Worm (Caenorhabditis elegans) whole organism, young adult: ENCODE measurements around the gene C34B4.2.
A peak's percentile ranks its signal among the peaks of the same experiment; 100 is the strongest.

ENCODE experiments used
- B0336.3 ChIP-seq: fragments of 200-800 bp; sonication (Bioruptor generic); IDR thresholded peaks from 2 replicates; pipeline ENCODE4 v1.3.6; 2022; ENCODE audit warnings: missing genetic modification characterization, missing compliant biosample characterization
- C06A6.2 ChIP-seq: fragments of 200-800 bp; sonication (Bioruptor generic); conservative IDR thresholded peaks from 2 replicates; pipeline ENCODE4 v1.3.6; 2022; ENCODE audit warnings: missing genetic modification characterization, missing compliant biosample characterization
- D2030.7 ChIP-seq: fragments of 200-800 bp; sonication (Bioruptor generic); IDR thresholded peaks from 2 replicates; pipeline ENCODE4 v1.3.6; 2022; ENCODE audit warnings: missing genetic modification reagents, missing genetic modification characterization, missing compliant biosample characterization
- F10E7.11 ChIP-seq: sonication (generic microtip); optimal IDR thresholded peaks from 2 replicates; lab custom pipeline; 2017; ENCODE audit warnings: mild to moderate bottlenecking, missing genetic modification characterization, moderate library complexity, missing compliant biosample characterization
- F23B12.7 ChIP-seq: sonication (generic microtip); optimal IDR thresholded peaks from 2 replicates; lab custom pipeline; 2017; ENCODE audit warnings: missing genetic modification characterization, mild to moderate bottlenecking, missing compliant biosample characterization, antibody characterized with exemption, moderate library complexity; ENCODE audit not compliant: insufficient read depth
- F49E8.2 ChIP-seq: sonication (generic microtip); optimal IDR thresholded peaks from 3 replicates; lab custom pipeline; 2017; ENCODE audit warnings: missing genetic modification characterization, mild to moderate bottlenecking, missing compliant biosample characterization, antibody characterized with exemption, moderate library complexity; ENCODE audit not compliant: insufficient read depth
- F57A8.1 ChIP-seq: fragments of 200-800 bp; sonication (Bioruptor generic); optimal IDR thresholded peaks from 2 replicates; lab custom pipeline; 2018; ENCODE audit warnings: mild to moderate bottlenecking, missing genetic modification characterization, moderate library complexity, missing compliant biosample characterization
- K12H6.12 ChIP-seq: fragments of 200-800 bp; sonication (Bioruptor generic); optimal IDR thresholded peaks from 2 replicates; lab custom pipeline; 2018; ENCODE audit warnings: mild to moderate bottlenecking, missing genetic modification characterization, missing compliant biosample characterization
- Y53G8AR.9 ChIP-seq: fragments of 200-800 bp; sonication (Bioruptor generic); conservative IDR thresholded peaks from 2 replicates; pipeline ENCODE4 v1.3.6; 2022; ENCODE audit warnings: missing genetic modification reagents, missing genetic modification characterization, missing compliant biosample characterization
- Y56A3A.18 ChIP-seq: fragments of 200-800 bp; sonication (Bioruptor generic); IDR thresholded peaks from 2 replicates; pipeline ENCODE4 v1.3.6; 2022; ENCODE audit warnings: missing genetic modification reagents, missing genetic modification characterization, missing compliant biosample characterization
- Y79H2A.3 ChIP-seq: fragments of 200-800 bp; sonication (Bioruptor generic); conservative IDR thresholded peaks from 2 replicates; pipeline ENCODE4 v1.3.6; 2022; ENCODE audit warnings: missing genetic modification reagents, missing genetic modification characterization, missing compliant biosample characterization
- ZK185.1 ChIP-seq: sonication (generic microtip); optimal IDR thresholded peaks from 2 replicates; lab custom pipeline; 2016; ENCODE audit warnings: mild to moderate bottlenecking, missing genetic modification characterization, missing compliant biosample characterization; ENCODE audit not compliant: poor library complexity, severe bottlenecking
- aptf-2 ChIP-seq: fragments of 200-800 bp; sonication (Bioruptor generic); conservative IDR thresholded peaks from 2 replicates; pipeline ENCODE4 v1.3.6; 2022; ENCODE audit warnings: missing genetic modification reagents, missing genetic modification characterization, missing compliant biosample characterization
- attf-3 ChIP-seq: fragments of 200-800 bp; sonication (Bioruptor generic); conservative IDR thresholded peaks from 2 replicates; pipeline ENCODE4 v1.3.6; 2022; ENCODE audit warnings: missing genetic modification reagents, missing genetic modification characterization, missing compliant biosample characterization
- attf-5 ChIP-seq: fragments of 200-800 bp; sonication (Bioruptor generic); optimal IDR thresholded peaks from 2 replicates; lab custom pipeline; 2018; ENCODE audit warnings: mild to moderate bottlenecking, missing genetic modification characterization, missing compliant biosample characterization
- cebp-1 ChIP-seq, 2 experiments: fragments of 200-800 bp in 1 of 2; sonication (Bioruptor generic) in 1 of 2; sonication (generic microtip) in 1 of 2; IDR thresholded peaks in 1 of 2; optimal IDR thresholded peaks in 1 of 2; 2 replicates each; pipeline versions ENCODE4 v1.3.6 to Lab custom; 2017 to 2022; ENCODE audit warnings: missing compliant biosample characterization in 2 of 2, missing genetic modification characterization in 2 of 2, mild to moderate bottlenecking in 1 of 2, missing genetic modification reagents in 1 of 2, moderate library complexity in 1 of 2
- cebp-2 ChIP-seq: fragments of 200-800 bp; sonication (Bioruptor generic); IDR thresholded peaks from 2 replicates; pipeline ENCODE4 v1.3.6; 2022; ENCODE audit warnings: missing genetic modification characterization, missing compliant biosample characterization
- ceh-40 ChIP-seq: fragments of 200-800 bp; sonication (Bioruptor generic); IDR thresholded peaks from 2 replicates; pipeline ENCODE4 v1.3.6; 2022; ENCODE audit warnings: missing genetic modification characterization, missing compliant biosample characterization
- chd-7 ChIP-seq: sonication (generic microtip); optimal IDR thresholded peaks from 2 replicates; lab custom pipeline; 2016; ENCODE audit warnings: mild to moderate bottlenecking, missing genetic modification characterization, moderate library complexity, missing compliant biosample characterization
- dox-1 ChIP-seq: fragments of 200-800 bp; sonication (Bioruptor generic); IDR thresholded peaks from 2 replicates; pipeline ENCODE4 v1.3.6; 2022; ENCODE audit warnings: missing genetic modification reagents, missing genetic modification characterization, missing compliant biosample characterization
- dpff-1 ChIP-seq: sonication (generic microtip); optimal IDR thresholded peaks from 2 replicates; lab custom pipeline; 2017; ENCODE audit warnings: mild to moderate bottlenecking, missing genetic modification characterization, missing compliant biosample characterization
- egl-44 ChIP-seq: fragments of 200-800 bp; sonication (Bioruptor generic); IDR thresholded peaks from 2 replicates; pipeline ENCODE4 v1.3.6; 2022; ENCODE audit warnings: missing genetic modification reagents, missing genetic modification characterization, missing compliant biosample characterization
- fkh-3 ChIP-seq: sonication (generic microtip); optimal IDR thresholded peaks from 2 replicates; lab custom pipeline; 2016; ENCODE audit warnings: mild to moderate bottlenecking, missing genetic modification characterization, missing compliant biosample characterization
- hrde-1 ChIP-seq: sonication (generic microtip); optimal IDR thresholded peaks from 2 replicates; lab custom pipeline; 2016; ENCODE audit warnings: missing genetic modification characterization, mild to moderate bottlenecking, missing compliant biosample characterization, moderate library complexity, missing genotype, missing genetic modification reagents, borderline replicate concordance
- hsf-1 ChIP-seq: fragments of 200-800 bp; sonication (Bioruptor generic); IDR thresholded peaks from 2 replicates; pipeline ENCODE4 v1.3.6; 2022; ENCODE audit warnings: missing genetic modification reagents, missing genetic modification characterization, missing compliant biosample characterization
- lsl-1 ChIP-seq: fragments of 200-800 bp; sonication (Bioruptor generic); optimal IDR thresholded peaks from 2 replicates; lab custom pipeline; 2018; ENCODE audit warnings: mild to moderate bottlenecking, missing genetic modification characterization, moderate library complexity, missing compliant biosample characterization
- madf-3 ChIP-seq: fragments of 200-800 bp; sonication (Bioruptor generic); IDR thresholded peaks from 2 replicates; pipeline ENCODE4 v1.3.6; 2022; ENCODE audit warnings: missing genetic modification reagents, missing genetic modification characterization, missing compliant biosample characterization
- nfya-2 ChIP-seq: fragments of 200-800 bp; sonication (Bioruptor generic); IDR thresholded peaks from 2 replicates; pipeline ENCODE4 v1.3.6; 2022; ENCODE audit warnings: missing genetic modification reagents, missing genetic modification characterization, missing compliant biosample characterization
- nfyb-1 ChIP-seq: fragments of 200-800 bp; sonication (Bioruptor generic); IDR thresholded peaks from 2 replicates; pipeline ENCODE4 v1.3.6; 2022; ENCODE audit warnings: missing genetic modification reagents, missing genetic modification characterization, missing compliant biosample characterization
- nhr-179 ChIP-seq: sonication (generic microtip); optimal IDR thresholded peaks from 2 replicates; lab custom pipeline; 2016; ENCODE audit warnings: mild to moderate bottlenecking, missing genetic modification characterization, missing compliant biosample characterization
- nhr-27 ChIP-seq: fragments of 200-800 bp; sonication (Bioruptor generic); optimal IDR thresholded peaks from 2 replicates; lab custom pipeline; 2018; ENCODE audit warnings: mild to moderate bottlenecking, missing genetic modification characterization, moderate library complexity, missing compliant biosample characterization
- nhr-80 ChIP-seq: sonication (generic microtip); optimal IDR thresholded peaks from 2 replicates; lab custom pipeline; 2016; ENCODE audit warnings: missing genetic modification characterization, missing compliant biosample characterization
- nhr-90 ChIP-seq: sonication (generic microtip); optimal IDR thresholded peaks from 2 replicates; lab custom pipeline; 2016; ENCODE audit warnings: missing genotype, mild to moderate bottlenecking, missing genetic modification characterization, missing compliant biosample characterization
- rcor-1 ChIP-seq: fragments of 200-800 bp; sonication (Bioruptor generic); IDR thresholded peaks from 2 replicates; pipeline ENCODE4 v1.3.6; 2022; ENCODE audit warnings: missing genetic modification reagents, missing genetic modification characterization, missing compliant biosample characterization
- repo-1 ChIP-seq: sonication (generic microtip); optimal IDR thresholded peaks from 2 replicates; lab custom pipeline; 2017; ENCODE audit warnings: mild to moderate bottlenecking, missing genetic modification characterization, missing compliant biosample characterization
- tbx-9 ChIP-seq: sonication (generic microtip); optimal IDR thresholded peaks from 2 replicates; lab custom pipeline; 2016; ENCODE audit warnings: borderline replicate concordance, missing genetic modification characterization, inconsistent platforms, missing compliant biosample characterization
- zfh-2 ChIP-seq: fragments of 200-800 bp; sonication (Bioruptor generic); conservative IDR thresholded peaks from 2 replicates; pipeline ENCODE4 v1.3.6; 2022; ENCODE audit warnings: missing genetic modification reagents, missing genetic modification characterization, missing compliant biosample characterization
- ztf-18 ChIP-seq: sonication (generic microtip); optimal IDR thresholded peaks from 2 replicates; lab custom pipeline; 2016; ENCODE audit warnings: missing genotype, mild to moderate bottlenecking, missing genetic modification characterization, missing compliant biosample characterization
- ztf-26 ChIP-seq: sonication (generic microtip); optimal IDR thresholded peaks from 2 replicates; lab custom pipeline; 2017; ENCODE audit warnings: missing genetic modification characterization, missing compliant biosample characterization
- ztf-3 ChIP-seq: fragments of 200-800 bp; sonication (Bioruptor generic); optimal IDR thresholded peaks from 2 replicates; lab custom pipeline; 2018; ENCODE audit warnings: mild to moderate bottlenecking, missing genetic modification characterization, missing compliant biosample characterization

C34B4.2 gene

ce11 chrV:13047574-13048030 lies 35.3 kb upstream of the C34B4.2 start, which contains the start of gene W07G4.5 (continued):
- TF ChIP-seq F23B12.7 (tag; lab: Kevin White, UChicago) (no peak), nfyb-1 (GFP tag; lab: Robert Waterston, UW) (no peak), attf-5 (GFP tag; lab: Kevin White, UChicago) (peak; percentile 32)
- TF ChIP-seq, all 124 proteins: peak for 5

ce11 chrV:13049149-13049610 lies 33.7 kb upstream of the C34B4.2 start, which contains the start of gene W07G4.8:
Gene W07G4.8, minus strand, starts transcription at chrV:13049560.
- TF ChIP-seq B0336.3 (GFP tag; lab: Robert Waterston, UW) (no peak), ZK185.1 (tag; lab: Kevin White, UChicago) (peak; percentile 26), nhr-80 (tag; lab: Kevin White, UChicago) (peak; percentile 83), dpff-1 (tag; lab: Kevin White, UChicago) (no peak)

ce11 chrV:13053635-13054034 lies 29.2 kb upstream of the C34B4.2 start, which contains the start of gene srr-1:
Gene srr-1, minus strand, starts transcription at chrV:13053735.
- TF ChIP-seq Y79H2A.3 (GFP tag; lab: Robert Waterston, UW) (no peak), hrde-1 (tag; lab: Kevin White, UChicago) (no peak), ztf-18 (no peak), cebp-2 (GFP tag; lab: Robert Waterston, UW) (no peak), fkh-3 (no peak), lsl-1 (no peak), nhr-80 (tag; lab: Kevin White, UChicago) (no peak), F49E8.2 (tag; lab: Kevin White, UChicago) (no peak), dox-1 (GFP tag; lab: Robert Waterston, UW) (no peak), D2030.7 (GFP tag; lab: Robert Waterston, UW) (no peak), nhr-90 (no peak), hsf-1 (GFP tag; lab: Robert Waterston, UW) (no peak), nfya-2 (GFP tag; lab: Robert Waterston, UW) (no peak), Y56A3A.18 (GFP tag; lab: Robert Waterston, UW) (no peak), nhr-179 (tag; lab: Kevin White, UChicago) (no peak), tbx-9 (tag; lab: Kevin White, UChicago) (no peak), zfh-2 (GFP tag; lab: Robert Waterston, UW) (no peak), cebp-1 (GFP tag; IDR thresholded peaks at IDR 0.05; lab: Robert Waterston, UW) (no peak), cebp-1 (tag; optimal IDR thresholded peaks at IDR 0.05; lab: Kevin White, UChicago) (no peak), repo-1 (tag; lab: Kevin White, UChicago) (no peak), madf-3 (GFP tag; lab: Robert Waterston, UW) (no peak)
- TF ChIP-seq, all 124 proteins: peak for 0

- TF ChIP-seq ztf-18 (no peak), hsf-1 (GFP tag; lab: Robert Waterston, UW) (no peak), nhr-80 (tag; lab: Kevin White, UChicago) (no peak), chd-7 (tag; lab: Kevin White, UChicago) (no peak), C06A6.2 (GFP tag; lab: Robert Waterston, UW) (no peak), ztf-26 (tag; lab: Kevin White, UChicago) (no peak), rcor-1 (no peak), nhr-27 (tag; lab: Kevin White, UChicago) (no peak), F57A8.1 (GFP tag; lab: Kevin White, UChicago) (no peak), egl-44 (GFP tag; lab: Robert Waterston, UW) (no peak), ceh-40 (GFP tag; lab: Robert Waterston, UW) (no peak), D2030.7 (GFP tag; lab: Robert Waterston, UW) (no peak), ztf-3 (GFP tag; lab: Kevin White, UChicago) (no peak), F10E7.11 (tag; lab: Kevin White, UChicago) (no peak), Y53G8AR.9 (GFP tag; lab: Robert Waterston, UW) (no peak), K12H6.12 (tag; lab: Kevin White, UChicago) (no peak), nhr-179 (tag; lab: Kevin White, UChicago) (no peak), aptf-2 (GFP tag; lab: Robert Waterston, UW) (no peak), attf-3 (no peak)
These were observed 21.0 kb upstream of the C34B4.2 start, which contains the start of gene F42E8.1 for ce11 chrV:13061836-13062235. Gene F42E8.1, plus strand, starts transcription at chrV:13062136.
